Fruit fly (Drosophila melanogaster): ENCODE measurements around the gene CG16984.

DNA sequence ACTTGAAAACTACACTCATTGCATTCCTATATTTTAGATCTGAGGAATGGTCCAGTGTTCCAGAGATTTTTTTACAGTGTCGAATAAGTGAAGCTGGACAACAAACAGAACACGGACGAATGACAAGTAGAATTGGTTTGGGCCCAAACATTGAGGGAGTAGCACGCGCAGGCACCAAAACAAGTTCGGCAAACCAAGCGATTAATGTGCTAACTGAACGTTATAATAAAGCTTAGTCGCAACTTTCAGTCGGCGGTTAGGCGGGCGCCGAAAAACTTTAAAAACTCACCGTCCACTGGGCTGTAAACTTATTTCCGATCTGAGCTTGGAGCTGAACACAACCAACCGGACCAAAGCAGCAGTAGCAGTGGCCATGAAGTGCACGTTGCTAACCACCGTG, 49.5 kb downstream of the CG16984 start, which contains the start of gene CG1143:
- TF ChIP-seq CG11294 (GFP tag; IDR thresholded peaks at IDR 0.05) (no peak), CG8632 (GFP tag; optimal IDR thresholded peaks at IDR 0.05) (no peak), Blimp-1 (GFP tag; optimal IDR thresholded peaks at IDR 0.05) (no peak), acj6 (GFP tag; optimal IDR thresholded peaks at IDR 0.05) (no peak), esn (GFP tag; optimal IDR thresholded peaks at IDR 0.05) (no peak), fd85E (GFP tag; optimal IDR thresholded peaks at IDR 0.05) (no peak), Hr4 (GFP tag; optimal IDR thresholded peaks at IDR 0.05) (no peak), CG10631 (GFP tag; optimal IDR thresholded peaks at IDR 0.05) (no peak), CG16779 (tag; optimal IDR thresholded peaks at IDR 0.05) (no peak), fkh (GFP tag; optimal IDR thresholded peaks at IDR 0.05) (no peak), CG11902 (GFP tag; optimal IDR thresholded peaks at IDR 0.05) (no peak), dsx (GFP tag; optimal IDR thresholded peaks at IDR 0.05; ENCODE audit: poor library complexity, severe bottlenecking) (no peak)

Data from whole organism, prepupa.